Worm (Caenorhabditis elegans) whole organism, L1 larva: ENCODE measurements around the gene madf-9.
A peak's percentile ranks its signal among the peaks of the same experiment; 100 is the strongest.

Experiments
- C16A3.4 ChIP-seq: fragments of 150-350 bp; optimal IDR thresholded peaks from 2 replicates; lab custom pipeline; 2014; ENCODE audit warnings: missing biosample characterization, missing genetic modification characterization
- F16B12.6 ChIP-seq: fragments of 150-350 bp; optimal IDR thresholded peaks from 2 replicates; lab custom pipeline; 2014; ENCODE audit warnings: missing biosample characterization, missing genetic modification characterization
- Y116A8C.19 ChIP-seq: sonication (generic microtip); optimal IDR thresholded peaks from 2 replicates; lab custom pipeline; 2016; ENCODE audit warnings: missing compliant biosample characterization, missing genetic modification characterization, borderline replicate concordance
- aha-1 ChIP-seq: fragments of 150-350 bp; optimal IDR thresholded peaks from 2 replicates; lab custom pipeline; 2014; ENCODE audit warnings: missing biosample characterization, missing genetic modification characterization
- aly-2 ChIP-seq: fragments of 150-350 bp; optimal IDR thresholded peaks from 2 replicates; lab custom pipeline; 2014; ENCODE audit warnings: missing biosample characterization, missing genetic modification characterization
- ceh-82 ChIP-seq, 3 experiments: fragments of 150-350 bp in 1 of 3; sonication (generic microtip) in 2 of 3; optimal IDR thresholded peaks; 2 replicates each; lab custom pipeline; 2014 to 2017; ENCODE audit warnings: missing biosample characterization in 3 of 3, missing genetic modification characterization in 3 of 3
- dsc-1 ChIP-seq: sonication (generic microtip); optimal IDR thresholded peaks from 2 replicates; lab custom pipeline; 2016; ENCODE audit warnings: mild to moderate bottlenecking, missing genetic modification characterization, missing compliant biosample characterization
- efl-1 ChIP-seq, 4 experiments: fragments of 150-350 bp; optimal IDR thresholded peaks in 3 of 4; peaks in 1 of 4; 1 replicate in 1 of 4; 2 replicates in 3 of 4; lab custom pipeline; 2014; ENCODE audit warnings: missing biosample characterization in 2 of 4, missing genetic modification characterization in 2 of 4, missing genetic modification reagents in 2 of 4
- efl-3 ChIP-seq: fragments of 200-800 bp; sonication (Bioruptor generic); optimal IDR thresholded peaks from 2 replicates; lab custom pipeline; 2018; ENCODE audit warnings: mild to moderate bottlenecking, missing genetic modification characterization, missing compliant biosample characterization
- egl-27 ChIP-seq, 2 experiments: fragments of 150-350 bp in 1 of 2; sonication (generic microtip); optimal IDR thresholded peaks; 3 replicates each; lab custom pipeline; 2017 to 2018; ENCODE audit warnings: missing biosample characterization in 2 of 2, missing genetic modification characterization in 2 of 2, missing genetic modification reagents in 2 of 2
- elt-2 ChIP-seq: sonication (generic microtip); optimal IDR thresholded peaks from 2 replicates; lab custom pipeline; 2016; ENCODE audit warnings: missing genetic modification characterization, mild to moderate bottlenecking, inconsistent platforms, missing compliant biosample characterization, missing genetic modification reagents
- elt-3 ChIP-seq, 6 experiments: fragments of 150-350 bp in 1 of 6; sonication (generic microtip); optimal IDR thresholded peaks; 2 replicates each; lab custom pipeline; 2017 to 2018; ENCODE audit warnings: missing biosample characterization in 6 of 6, missing genetic modification characterization in 6 of 6, inconsistent platforms in 1 of 6
- fkh-10 ChIP-seq: sonication (generic microtip); optimal IDR thresholded peaks from 2 replicates; lab custom pipeline; 2017; ENCODE audit warnings: missing biosample characterization, missing genetic modification reagents, missing genetic modification characterization
- fkh-4 ChIP-seq: sonication (generic microtip); optimal IDR thresholded peaks from 2 replicates; lab custom pipeline; 2016; ENCODE audit warnings: missing compliant biosample characterization, missing genetic modification characterization, borderline replicate concordance
- fkh-8 ChIP-seq: sonication (generic microtip); optimal IDR thresholded peaks from 2 replicates; lab custom pipeline; 2016; ENCODE audit warnings: mild to moderate bottlenecking, missing genetic modification characterization, missing compliant biosample characterization
- grh-1 ChIP-seq: fragments of 200-800 bp; sonication (Bioruptor generic); IDR thresholded peaks from 2 replicates; pipeline ENCODE4 v1.3.6; 2022; ENCODE audit warnings: missing genetic modification reagents, missing genetic modification characterization, missing compliant biosample characterization
- hlh-17 ChIP-seq: fragments of 200-800 bp; sonication (Bioruptor generic); optimal IDR thresholded peaks from 2 replicates; lab custom pipeline; 2018; ENCODE audit warnings: missing genetic modification characterization, mild to moderate bottlenecking, missing compliant biosample characterization, moderate library complexity, borderline replicate concordance
- hlh-4 ChIP-seq: sonication (generic microtip); optimal IDR thresholded peaks from 2 replicates; lab custom pipeline; 2016; ENCODE audit warnings: mild to moderate bottlenecking, missing genetic modification characterization, missing compliant biosample characterization
- hpl-2 ChIP-seq: fragments of 150-350 bp; optimal IDR thresholded peaks from 2 replicates; lab custom pipeline; 2014; ENCODE audit warnings: missing biosample characterization, missing genetic modification reagents, missing genetic modification characterization
- isw-1 ChIP-seq: fragments of 200-800 bp; sonication (Bioruptor generic); IDR thresholded peaks from 2 replicates; pipeline ENCODE4 v1.3.6; 2022; ENCODE audit warnings: missing genetic modification characterization, missing compliant biosample characterization
- lin-14 ChIP-seq: fragments of 200-800 bp; sonication (Bioruptor generic); optimal IDR thresholded peaks from 2 replicates; lab custom pipeline; 2018; ENCODE audit warnings: mild to moderate bottlenecking, missing genetic modification characterization, moderate library complexity, missing compliant biosample characterization
- lin-35 ChIP-seq, 2 experiments: fragments of 150-350 bp; optimal IDR thresholded peaks; 2 replicates each; lab custom pipeline; 2014; ENCODE audit warnings: missing biosample characterization in 2 of 2, missing genetic modification characterization in 2 of 2, missing genetic modification reagents in 2 of 2
- lin-39 ChIP-seq: fragments of 150-350 bp; optimal IDR thresholded peaks from 2 replicates; lab custom pipeline; 2014; ENCODE audit warnings: missing biosample characterization, missing genetic modification reagents, missing genetic modification characterization
- mab-9 ChIP-seq: fragments of 200-800 bp; sonication (Bioruptor generic); IDR thresholded peaks from 2 replicates; pipeline ENCODE4 v1.3.6; 2022; ENCODE audit warnings: missing genetic modification reagents, missing genetic modification characterization, missing compliant biosample characterization
- mdl-1 ChIP-seq, 2 experiments: fragments of 150-350 bp; optimal IDR thresholded peaks; 2 replicates each; lab custom pipeline; 2014 to 2017; ENCODE audit warnings: missing biosample characterization in 2 of 2, missing genetic modification characterization in 2 of 2, inconsistent platforms in 1 of 2
- nhr-11 ChIP-seq: fragments of 150-350 bp; optimal IDR thresholded peaks from 2 replicates; lab custom pipeline; 2014; ENCODE audit warnings: missing biosample characterization, missing genetic modification characterization
- nhr-19 ChIP-seq: fragments of 200-800 bp; sonication (Bioruptor generic); conservative IDR thresholded peaks from 2 replicates; pipeline ENCODE4 v1.3.6; 2022; ENCODE audit warnings: missing genetic modification characterization, missing compliant biosample characterization
- nhr-71 ChIP-seq: sonication (generic microtip); optimal IDR thresholded peaks from 2 replicates; lab custom pipeline; 2016; ENCODE audit warnings: mild to moderate bottlenecking, missing genetic modification characterization, moderate library complexity, missing compliant biosample characterization
- nhr-84 ChIP-seq: sonication (generic microtip); optimal IDR thresholded peaks from 2 replicates; lab custom pipeline; 2017; ENCODE audit warnings: missing biosample characterization, missing genetic modification characterization
- nhr-85 ChIP-seq: sonication (generic microtip); peaks from one replicate; lab custom pipeline; 2016; ENCODE audit warnings: missing genetic modification characterization, inconsistent platforms, missing compliant biosample characterization
- pag-3 ChIP-seq: sonication (generic microtip); optimal IDR thresholded peaks from 2 replicates; lab custom pipeline; 2017; ENCODE audit warnings: missing genetic modification characterization, mild to moderate bottlenecking, missing compliant biosample characterization, antibody characterized with exemption, borderline replicate concordance; ENCODE audit not compliant: insufficient read depth
- pax-3 ChIP-seq: fragments of 200-800 bp; sonication (Bioruptor generic); optimal IDR thresholded peaks from 2 replicates; lab custom pipeline; 2018; ENCODE audit warnings: mild to moderate bottlenecking, missing genetic modification characterization, moderate library complexity, missing compliant biosample characterization
- rnt-1 ChIP-seq: sonication (generic microtip); optimal IDR thresholded peaks from 2 replicates; lab custom pipeline; 2016; ENCODE audit warnings: mild to moderate bottlenecking, missing genetic modification characterization, moderate library complexity, missing compliant biosample characterization
- snpc-4 ChIP-seq: fragments of 150-350 bp; optimal IDR thresholded peaks from 2 replicates; lab custom pipeline; 2014; ENCODE audit warnings: missing biosample characterization, missing genetic modification characterization
- snu-23 ChIP-seq: sonication (generic microtip); optimal IDR thresholded peaks from 2 replicates; lab custom pipeline; 2016; ENCODE audit warnings: missing genetic modification characterization, missing compliant biosample characterization
- sox-4 ChIP-seq: sonication (generic microtip); optimal IDR thresholded peaks from 2 replicates; lab custom pipeline; 2016; ENCODE audit warnings: missing genetic modification characterization, missing compliant biosample characterization
- sptf-1 ChIP-seq: fragments of 150-350 bp; optimal IDR thresholded peaks from 2 replicates; lab custom pipeline; 2014; ENCODE audit warnings: missing biosample characterization, missing genetic modification characterization
- sup-37 ChIP-seq: fragments of 200-800 bp; sonication (Bioruptor generic); optimal IDR thresholded peaks from 2 replicates; lab custom pipeline; 2018; ENCODE audit warnings: mild to moderate bottlenecking, missing genetic modification characterization, missing compliant biosample characterization
- swsn-7 ChIP-seq: sonication (generic microtip); optimal IDR thresholded peaks from 2 replicates; lab custom pipeline; 2016; ENCODE audit warnings: missing genetic modification characterization, missing compliant biosample characterization
- tbx-2 ChIP-seq: sonication (generic microtip); optimal IDR thresholded peaks from 2 replicates; lab custom pipeline; 2016; ENCODE audit warnings: missing genetic modification characterization, missing compliant biosample characterization
- unc-62 ChIP-seq: fragments of 150-350 bp; optimal IDR thresholded peaks from 2 replicates; lab custom pipeline; 2014; ENCODE audit warnings: missing biosample characterization, missing genetic modification reagents, missing genetic modification characterization
- vab-15 ChIP-seq: sonication (generic microtip); optimal IDR thresholded peaks from 2 replicates; lab custom pipeline; 2017; ENCODE audit warnings: missing genotype, mild to moderate bottlenecking, missing genetic modification characterization, missing compliant biosample characterization
- ztf-4 ChIP-seq: fragments of 150-350 bp; optimal IDR thresholded peaks from 2 replicates; lab custom pipeline; 2014; ENCODE audit warnings: missing biosample characterization, missing genetic modification characterization

The madf-9 gene

ce11 chrIV:3644863-3645378 lies 8.0 kb downstream of the madf-9 start (continued):
- peak; percentile 61 for TF ChIP-seq nhr-71 (tag; lab: Kevin White, UChicago)

- TF ChIP-seq efl-1 (optimal IDR thresholded peaks at IDR 0.05; lab: Kevin White, UChicago) (no peak), efl-1 (GFP tag; optimal IDR thresholded peaks at IDR 0.05 in 1 of 2; lab: Kevin White, UChicago) (peak in 1 of 2 experiments; percentile 39), egl-27 (tag; optimal IDR thresholded peaks at IDR 0.05; lab: Kevin White, UChicago) (no peak)
Measured at ce11 chrIV:3645487-3645886, 8.6 kb downstream of the madf-9 start.

ce11 chrIV:3646338-3647154 lies 9.7 kb downstream of the madf-9 start:
- TF ChIP-seq vab-15 (tag; lab: Kevin White, UChicago) (no peak), nhr-85 (peak; percentile 7), mab-9 (peak; percentile 37; the same call in 1 of the 2 replicates)

ce11 chrIV:3647551-3647950 lies 10.7 kb downstream of the madf-9 start:
- TF ChIP-seq nhr-85 = peak; percentile 62
- TF ChIP-seq elt-2 (tag; lab: Kevin White, UChicago) = no peak
- TF ChIP-seq nhr-19 = peak; percentile 81
- no peak for TF ChIP-seq hpl-2 (GFP tag; lab: Kevin White, UChicago)
- TF ChIP-seq fkh-8 (tag; lab: Kevin White, UChicago) = no peak
- TF ChIP-seq lin-35 (GFP tag; optimal IDR thresholded peaks at IDR 0.05; lab: Kevin White, UChicago) = no peak
- no peak for TF ChIP-seq isw-1 (GFP tag; lab: Robert Waterston, UW)
- no peak for TF ChIP-seq fkh-4 (tag; lab: Kevin White, UChicago)
- no peak for TF ChIP-seq pax-3 (tag; lab: Kevin White, UChicago)
- no peak for TF ChIP-seq aly-2 (tag; lab: Kevin White, UChicago)
- no peak for TF ChIP-seq nhr-11
- TF ChIP-seq rnt-1 (tag; lab: Kevin White, UChicago) = peak; percentile 26
- TF ChIP-seq egl-27 (tag; optimal IDR thresholded peaks at IDR 0.05; lab: Kevin White, UChicago) = no peak
- no peak for TF ChIP-seq grh-1
- no peak for TF ChIP-seq hlh-4 (tag; lab: Kevin White, UChicago)
- TF ChIP-seq elt-3 (tag; optimal IDR thresholded peaks at IDR 0.05; lab: Kevin White, UChicago) = no peak
- peak; percentile 75 for TF ChIP-seq lin-14 (GFP tag; lab: Kevin White, UChicago)
- no peak for TF ChIP-seq Y116A8C.19 (tag; lab: Kevin White, UChicago)
- peak; percentile 22 for TF ChIP-seq swsn-7 (tag; lab: Kevin White, UChicago)
- TF ChIP-seq efl-3 (GFP tag; lab: Kevin White, UChicago) = no peak
- peak; percentile 61 for TF ChIP-seq snu-23
- no peak for TF ChIP-seq sup-37 (GFP tag; lab: Kevin White, UChicago)
- no peak for TF ChIP-seq sox-4 (tag; lab: Kevin White, UChicago)
- no peak for TF ChIP-seq fkh-10 (GFP tag; lab: Kevin White, UChicago)
- TF ChIP-seq tbx-2 (tag; lab: Kevin White, UChicago) = peak; percentile 10
- TF ChIP-seq aha-1 (tag; lab: Kevin White, UChicago) = no peak
- TF ChIP-seq nhr-84 = no peak
- TF ChIP-seq snpc-4 (tag; lab: Kevin White, UChicago) = no peak
- no peak for TF ChIP-seq sptf-1 (tag; lab: Kevin White, UChicago)
- no peak for TF ChIP-seq efl-1 (optimal IDR thresholded peaks at IDR 0.05; lab: Kevin White, UChicago)
- TF ChIP-seq efl-1 (GFP tag; optimal IDR thresholded peaks at IDR 0.05 in 1 of 2; lab: Kevin White, UChicago) = no peak
- peak in 1 of 2 experiments; percentile 71 for TF ChIP-seq mdl-1 (tag; optimal IDR thresholded peaks at IDR 0.05; lab: Kevin White, UChicago)
- TF ChIP-seq hlh-17 (GFP tag; lab: Kevin White, UChicago) = no peak
- TF ChIP-seq dsc-1 = no peak
- no peak for TF ChIP-seq unc-62 (GFP tag; lab: Kevin White, UChicago)
- peak; percentile 61 for TF ChIP-seq ztf-4 (tag; lab: Kevin White, UChicago)
- no peak for TF ChIP-seq pag-3 (tag; lab: Kevin White, UChicago)
- TF ChIP-seq ceh-82 (tag; optimal IDR thresholded peaks at IDR 0.05; lab: Kevin White, UChicago) = no peak
- TF ChIP-seq F16B12.6 (tag; lab: Kevin White, UChicago) = no peak
- TF ChIP-seq lin-39 = peak; percentile 31
- TF ChIP-seq nhr-71 (tag; lab: Kevin White, UChicago) = peak; percentile 89
- peak; percentile 13 for TF ChIP-seq C16A3.4
